Fruit fly (Drosophila melanogaster): ENCODE results near the gene CG3168.

Gene CG3168

dm6 chrX:6694105-6694788 is 45.5 kb downstream of the CG3168 start:
- peak; percentile 24 for TF ChIP-seq noc (tag; optimal IDR thresholded peaks at IDR 0.05)

DNA sequence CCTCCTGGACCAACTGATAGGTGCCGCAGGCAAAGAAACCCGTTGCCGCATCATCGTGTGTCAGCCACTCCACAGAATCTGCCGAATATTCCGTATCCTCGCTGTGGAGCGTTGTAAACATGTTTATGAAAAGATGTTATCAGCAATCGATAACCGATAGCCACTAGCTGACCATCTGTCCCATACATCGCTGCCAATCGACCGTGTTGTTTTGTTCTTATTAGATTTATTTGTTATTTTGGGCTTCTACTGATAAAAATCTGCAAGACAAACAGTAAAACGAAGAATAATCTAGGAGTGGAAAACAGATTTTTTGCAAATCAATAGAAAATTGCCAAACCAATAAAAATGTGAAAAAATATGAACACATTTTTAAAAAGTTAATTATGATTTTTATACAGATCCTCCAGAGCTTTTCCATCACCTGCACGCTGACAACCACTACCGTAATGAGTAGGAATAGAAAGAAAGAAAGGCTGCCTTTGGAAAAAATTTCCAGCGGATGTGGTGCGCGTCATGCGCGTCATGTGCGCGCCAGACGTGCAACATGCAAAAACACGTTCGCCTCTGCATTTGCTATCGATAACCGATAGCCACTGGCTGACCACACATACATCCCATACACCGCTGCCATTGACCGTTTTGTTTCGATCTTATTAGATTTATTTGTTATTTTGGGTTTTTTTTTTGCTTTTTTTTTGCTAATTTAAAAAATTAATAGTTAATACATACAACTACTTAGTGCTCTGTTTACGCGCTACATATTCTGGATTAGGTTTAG is 51.0 kb downstream of the CG3168 start, which contains the start of gene CG3184:
Gene CG3184 (minus strand): TSS at position 155 of the 781 bp plus-strand sequence.
- no peak for TF ChIP-seq noc (tag; optimal IDR thresholded peaks at IDR 0.05)

DNA sequence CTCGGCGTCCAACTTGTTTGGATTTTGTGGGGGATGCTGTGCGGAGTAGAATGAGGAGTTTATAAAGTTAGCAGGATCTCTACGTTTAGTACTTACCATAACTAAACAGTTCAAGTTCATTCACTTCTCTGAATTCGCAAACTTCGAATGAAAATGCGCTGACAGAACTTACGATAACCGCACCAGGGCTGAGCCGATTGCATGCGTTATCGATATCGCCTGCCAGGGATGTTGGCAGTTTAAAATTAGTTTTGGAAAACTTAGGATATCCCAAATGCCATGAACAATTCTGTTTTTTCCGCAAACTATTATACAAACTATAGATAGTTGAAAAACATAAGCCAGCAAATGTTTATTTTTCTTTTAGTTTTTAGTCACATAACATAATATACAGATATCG is 52.5 kb downstream of the CG3168 start, which contains the start of gene CG44303:
Gene CG44303 (minus strand): TSS at position 154 of the 400 bp plus-strand sequence.
- TF ChIP-seq noc (tag; optimal IDR thresholded peaks at IDR 0.05) = no peak

DNA sequence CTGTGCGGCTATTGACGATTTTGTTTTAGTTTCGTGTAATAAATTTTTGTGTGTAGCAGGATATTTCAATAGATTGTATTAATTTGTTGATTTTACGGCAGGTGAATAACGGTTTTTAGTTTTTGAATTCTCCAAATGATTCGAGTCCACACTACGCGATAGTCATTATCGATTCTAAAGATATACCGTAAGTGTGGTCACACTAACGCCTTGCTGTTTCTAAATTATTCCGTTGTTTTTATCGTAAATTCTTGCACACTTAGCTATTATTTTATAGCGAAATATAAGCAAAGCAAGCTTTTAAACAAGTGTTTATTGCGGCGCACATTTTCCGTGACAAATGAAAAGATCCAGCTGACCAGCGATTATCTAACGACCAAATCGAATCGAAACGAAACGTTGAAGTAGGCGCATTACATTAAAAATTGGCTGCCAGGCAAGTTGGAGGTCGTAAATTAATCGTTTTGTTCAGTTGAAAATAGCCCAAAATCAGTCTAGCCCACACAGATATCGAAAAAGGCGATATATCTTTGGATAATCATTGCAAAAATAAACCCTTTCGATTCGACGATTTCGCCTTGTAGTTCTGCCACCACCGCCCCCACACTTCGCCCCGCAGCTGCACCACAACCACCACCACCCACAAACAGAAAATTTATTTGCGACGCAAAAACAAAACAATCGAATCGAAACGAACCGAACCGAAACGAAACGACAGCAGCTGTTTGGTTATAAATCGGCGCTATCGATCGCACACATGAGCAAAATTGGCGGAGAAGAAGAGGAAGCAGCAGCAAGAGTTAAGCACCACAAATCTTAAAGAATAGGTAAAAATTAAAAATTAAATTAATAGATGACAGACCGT is 55.9 kb downstream of the CG3168 start, which contains the start of gene Pink1:
Gene Pink1 (plus strand): TSS at position 164 of the 865 bp plus-strand sequence.
- no peak for TF ChIP-seq noc (tag; optimal IDR thresholded peaks at IDR 0.05)

DNA sequence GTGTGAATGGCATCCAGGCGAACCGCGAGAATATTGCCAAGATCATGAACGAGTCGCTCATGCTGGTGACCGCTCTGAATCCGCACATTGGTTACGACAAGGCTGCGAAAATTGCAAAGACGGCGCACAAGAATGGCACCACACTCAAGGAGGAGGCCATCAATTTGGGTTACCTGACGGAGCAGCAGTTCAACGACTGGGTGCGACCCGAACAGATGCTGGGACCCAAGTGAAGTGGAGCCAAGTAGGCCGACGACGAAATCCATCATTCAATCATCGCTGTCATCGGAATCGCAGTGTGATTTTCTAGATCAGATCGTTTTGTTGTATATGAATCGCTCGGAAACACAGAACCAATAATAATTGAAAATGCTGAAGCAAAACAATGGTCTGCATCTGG is 58.3 kb downstream of the CG3168 start, which contains the start of gene Fum2:
Gene Fum2 (plus strand): TSS at position 301 of the 400 bp plus-strand sequence.
- no peak for TF ChIP-seq noc (tag; optimal IDR thresholded peaks at IDR 0.05)

DNA sequence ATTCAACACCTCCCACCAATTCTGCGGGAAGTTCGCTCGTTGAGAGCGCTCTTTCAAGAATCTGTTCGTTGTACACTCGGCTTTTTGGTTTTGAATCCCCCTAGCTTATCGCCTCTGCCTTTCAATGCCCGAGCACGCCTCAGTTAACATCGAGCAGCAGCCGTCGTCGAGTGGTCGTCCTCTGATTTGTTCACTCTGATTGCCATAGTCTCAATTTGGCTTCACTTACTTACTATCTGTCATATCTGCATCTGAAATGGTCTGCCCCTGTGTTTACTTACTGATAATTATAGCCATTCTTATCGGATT is 60.3 kb downstream of the CG3168 start:
- peak; percentile 49 for TF ChIP-seq noc (tag; optimal IDR thresholded peaks at IDR 0.05)

DNA sequence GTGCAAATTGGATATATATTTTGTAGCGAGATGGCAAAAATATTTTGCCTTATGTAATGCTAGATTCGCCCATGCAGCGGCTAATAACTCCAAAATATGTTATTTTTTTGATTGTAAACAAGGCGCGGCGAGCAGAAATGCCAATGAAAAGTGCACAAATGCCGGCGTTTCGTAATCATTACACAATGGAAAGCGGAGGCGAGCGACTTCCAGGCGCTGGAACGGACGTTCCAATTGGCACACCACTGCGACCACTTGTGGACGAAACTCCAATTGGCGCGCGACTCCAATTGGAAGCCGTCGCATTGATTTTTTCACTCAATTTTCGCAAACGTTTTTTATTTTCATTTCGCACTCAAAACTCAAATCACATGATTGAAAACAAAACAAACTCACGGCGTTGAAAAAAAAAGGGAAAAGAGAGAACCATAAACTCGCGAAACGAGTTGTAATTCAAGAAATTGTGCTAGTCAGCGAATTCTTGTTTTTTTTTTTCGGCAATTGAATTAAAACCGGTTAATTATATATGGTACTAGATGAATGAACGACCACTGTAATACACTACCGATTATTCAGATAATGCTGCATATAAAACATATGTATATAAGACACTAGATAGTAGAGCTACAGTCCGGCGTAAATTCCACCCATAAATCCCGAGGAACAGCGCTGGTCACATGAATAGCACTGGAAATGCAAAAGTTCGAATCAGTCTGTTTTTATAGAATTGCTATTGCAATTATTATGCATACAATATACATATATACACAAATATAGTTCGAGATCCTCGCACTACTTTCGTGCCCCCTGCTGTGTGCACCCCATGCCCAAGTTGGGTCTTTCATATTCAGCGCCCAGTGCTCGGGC is 60.9 kb downstream of the CG3168 start, which contains the start of gene ND-ASHI:
Gene ND-ASHI (minus strand): TSS at position 484 of the 867 bp plus-strand sequence.
- TF ChIP-seq noc (tag; optimal IDR thresholded peaks at IDR 0.05) = peak; percentile 94

DNA sequence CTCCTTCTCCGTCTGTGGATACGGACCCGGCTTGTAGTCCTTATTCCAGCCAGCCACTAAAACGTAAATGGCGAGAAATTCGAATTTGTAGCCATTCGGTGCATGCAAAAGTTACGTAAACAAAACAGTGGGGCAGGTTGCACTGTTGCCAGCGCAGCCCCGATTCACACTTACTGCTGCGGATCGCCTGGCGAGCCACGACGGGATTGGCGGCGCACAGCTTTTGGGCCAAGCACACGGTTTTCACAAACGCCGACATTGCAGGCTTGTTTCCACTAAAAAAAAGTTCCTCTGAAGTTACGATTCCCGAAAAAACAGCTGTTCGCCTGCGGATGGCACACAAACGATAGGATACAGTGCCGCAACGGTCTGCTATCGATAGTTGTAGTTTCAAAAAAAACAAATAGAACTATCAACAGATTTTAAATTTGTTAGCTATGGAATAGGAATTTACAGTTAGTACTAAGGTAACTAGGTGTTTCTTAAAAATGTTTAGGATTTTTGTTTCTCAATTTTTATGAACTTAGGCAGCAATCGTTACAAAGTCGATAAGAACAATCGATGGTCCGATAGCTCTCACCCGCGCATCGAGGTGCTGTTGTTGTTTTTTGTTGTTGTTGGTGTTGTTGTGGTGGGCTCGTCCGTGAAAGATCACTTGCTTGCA is 61.8 kb downstream of the CG3168 start, which contains the start of gene Fum1:
Gene Fum1 (plus strand): TSS at position 599 of the 664 bp plus-strand sequence.
- TF ChIP-seq noc (tag; optimal IDR thresholded peaks at IDR 0.05) = no peak

dm6 chrX:6673637-6674487 is 65.9 kb downstream of the CG3168 start, which contains the start of the genes CG3198 and Mcm6:
CG3198 (minus strand) TSS chrX:6673973.
Mcm6 (plus strand) TSS chrX:6674387.
- TF ChIP-seq noc (tag; optimal IDR thresholded peaks at IDR 0.05) = no peak
